Worm (Caenorhabditis elegans): ENCODE data around the gene nhr-288.

The nhr-288 gene

ce11 chrV:18382590-18382989 lies at the start of gene nhr-288:
TSS of gene nhr-288 (minus strand) at chrV:18382690.
- no peak for TF ChIP-seq hmg-1.2 (GFP tag; IDR thresholded peaks at IDR 0.05)
- TF ChIP-seq bed-2 (GFP tag; IDR thresholded peaks at IDR 0.05): no peak
- no peak for TF ChIP-seq ztf-18 (tag; optimal IDR thresholded peaks at IDR 0.05)
- TF ChIP-seq let-607 (tag; optimal IDR thresholded peaks at IDR 0.05): no peak
- TF ChIP-seq aptf-3 (GFP tag; IDR thresholded peaks at IDR 0.05): no peak
- TF ChIP-seq C17E4.6 (GFP tag; IDR thresholded peaks at IDR 0.05): no peak
- no peak for TF ChIP-seq D2030.7 (GFP tag; IDR thresholded peaks at IDR 0.05)
- no peak for TF ChIP-seq egrh-3 (GFP tag; IDR thresholded peaks at IDR 0.05)
- no peak for TF ChIP-seq ztf-26 (tag; optimal IDR thresholded peaks at IDR 0.05)
- no peak for TF ChIP-seq nhr-179 (tag; optimal IDR thresholded peaks at IDR 0.05)
- TF ChIP-seq attf-5 (GFP tag; optimal IDR thresholded peaks at IDR 0.05): no peak
- no peak for TF ChIP-seq lsl-1 (GFP tag; optimal IDR thresholded peaks at IDR 0.05)

- TF ChIP-seq Y79H2A.3 (GFP tag; conservative IDR thresholded peaks at IDR 0.05) (no peak), madf-6 (GFP tag; IDR thresholded peaks at IDR 0.05) (no peak), egl-44 (GFP tag; IDR thresholded peaks at IDR 0.05) (no peak), attf-6 (GFP tag; IDR thresholded peaks at IDR 0.05) (no peak), nhr-27 (tag; optimal IDR thresholded peaks at IDR 0.05) (no peak), die-1 (tag; optimal IDR thresholded peaks at IDR 0.05) (no peak), lsy-27 (tag; optimal IDR thresholded peaks at IDR 0.05; ENCODE audit: borderline replicate concordance, insufficient read depth) (no peak), Y53G8AR.9 (GFP tag; conservative IDR thresholded peaks at IDR 0.05) (no peak), nfya-2 (GFP tag; IDR thresholded peaks at IDR 0.05) (no peak)
Measured at ce11 chrV:18431450-18431849, 49.0 kb upstream of the nhr-288 start, which contains the start of gene srw-82. TSS of gene srw-82 (plus strand) at chrV:18431750.

ce11 chrV:18430826-18431225 lies 48.3 kb upstream of the nhr-288 start:
- no peak for TF ChIP-seq lin-54 (GFP tag; optimal IDR thresholded peaks at IDR 0.05)
- 0 out of 2 replicates have a peak, but pooled peaks have one; percentile 12 for TF ChIP-seq mcd-1 (GFP tag; IDR thresholded peaks at IDR 0.05)
- TF ChIP-seq lsl-1 (GFP tag; optimal IDR thresholded peaks at IDR 0.05): no peak
- TF ChIP-seq sptf-2 (GFP tag; optimal IDR thresholded peaks at IDR 0.05): no peak
- TF ChIP-seq rpc-1 (optimal IDR thresholded peaks at IDR 0.05): no peak
- no peak for TF ChIP-seq rpc-1 (tag; optimal IDR thresholded peaks at IDR 0.05)
- no peak for TF ChIP-seq snpc-1.3 (tag; optimal IDR thresholded peaks at IDR 0.05; ENCODE audit: insufficient read depth)
- no peak for TF ChIP-seq zim-3 (tag; optimal IDR thresholded peaks at IDR 0.05)
- no peak for TF ChIP-seq die-1 (tag; optimal IDR thresholded peaks at IDR 0.05)
- no peak for TF ChIP-seq F57C9.4 (tag; optimal IDR thresholded peaks at IDR 0.05)
- peak; percentile 81 for TF ChIP-seq egrh-3 (GFP tag; IDR thresholded peaks at IDR 0.05)
- TF ChIP-seq Y53G8AR.9 (GFP tag; conservative IDR thresholded peaks at IDR 0.05): no peak

- no peak for TF ChIP-seq F23B12.7 (tag; optimal IDR thresholded peaks at IDR 0.05; ENCODE audit: insufficient read depth)
- no peak for TF ChIP-seq ztf-18 (tag; optimal IDR thresholded peaks at IDR 0.05)
- no peak for TF ChIP-seq ztf-28 (GFP tag; IDR thresholded peaks at IDR 0.05)
- no peak for TF ChIP-seq T26A5.8 (tag; optimal IDR thresholded peaks at IDR 0.05)
- TF ChIP-seq attf-5 (GFP tag; optimal IDR thresholded peaks at IDR 0.05): no peak
- no peak for TF ChIP-seq zfh-2 (GFP tag; conservative IDR thresholded peaks at IDR 0.05)
- TF ChIP-seq fkh-3 (tag; optimal IDR thresholded peaks at IDR 0.05): no peak
- TF ChIP-seq C17E4.6 (GFP tag; IDR thresholded peaks at IDR 0.05): no peak
- no peak for TF ChIP-seq Y67H2A.10 (GFP tag; conservative IDR thresholded peaks at IDR 0.05)
- TF ChIP-seq ceh-40 (GFP tag; IDR thresholded peaks at IDR 0.05): no peak
- no peak for TF ChIP-seq ceh-79 (tag; optimal IDR thresholded peaks at IDR 0.05)
- TF ChIP-seq ceh-91 (GFP tag; IDR thresholded peaks at IDR 0.05): no peak
- TF ChIP-seq Y95B8A.8 (GFP tag; IDR thresholded peaks at IDR 0.05): no peak
- no peak for TF ChIP-seq aptf-2 (GFP tag; conservative IDR thresholded peaks at IDR 0.05)
- no peak for TF ChIP-seq ets-4 (GFP tag; optimal IDR thresholded peaks at IDR 0.05)
- no peak for TF ChIP-seq dpff-1 (tag; optimal IDR thresholded peaks at IDR 0.05)
- no peak for TF ChIP-seq nfyb-1 (GFP tag; IDR thresholded peaks at IDR 0.05)
- TF ChIP-seq rec-8 (tag; optimal IDR thresholded peaks at IDR 0.05): no peak
- no peak for TF ChIP-seq Y53F4B.3 (GFP tag; IDR thresholded peaks at IDR 0.05)
Measured at ce11 chrV:18426280-18426679, 43.8 kb upstream of the nhr-288 start, which contains the start of gene srw-83. TSS of gene srw-83 (plus strand) at chrV:18426580.

All from whole organism, young adult.